Worm (Caenorhabditis elegans): Measurements from ENCODE around the gene M02D8.5.

- TF ChIP-seq ama-1 (optimal IDR thresholded peaks at IDR 0.05) (no peak), ceh-13 (GFP tag; optimal IDR thresholded peaks at IDR 0.05) (no peak), aly-1 (tag; optimal IDR thresholded peaks at IDR 0.05) (no peak), sea-1 (GFP tag; conservative IDR thresholded peaks at IDR 0.05) (no peak), scrt-1 (GFP tag; IDR thresholded peaks at IDR 0.05) (no peak), F13C5.2 (tag; optimal IDR thresholded peaks at IDR 0.05) (no peak)
These were observed 44.8 kb upstream of the M02D8.5 start, which contains the start of gene R04E5.8 for ce11 chrX:8806070-8806799.

Measured in whole organism, early embryonic.